ENCODE assay signal across 5 fruit fly cellular contexts in genomic region chr3L:8656725-8657428, dm6.
TF ChIP-seq lines count a peak whose summit lies in the region.

No protein-coding gene starts in this region.

- no peak for TF ChIP-seq CTCF in whole organism, embryonic (GFP tag; optimal IDR thresholded peaks at IDR 0.05; lab: Kevin White, UChicago)

TF ChIP-seq in whole organism, adult, 20 proteins besides CTCF, POLR2A, EP300 and RAD21:
- peak; percentile 48 for TF ChIP-seq toe (GFP tag; optimal IDR thresholded peaks at IDR 0.05; lab: Kevin White, UChicago)
- no peak for TF ChIP-seq pad (GFP tag; optimal IDR thresholded peaks at IDR 0.05; lab: Kevin White, UChicago)
- TF ChIP-seq CG7045 (GFP tag; optimal IDR thresholded peaks at IDR 0.05; lab: Kevin White, UChicago): no peak
- no peak for TF ChIP-seq Crg-1 (GFP tag; optimal IDR thresholded peaks at IDR 0.05; lab: Kevin White, UChicago)
- no peak for TF ChIP-seq CG12768 (GFP tag; optimal IDR thresholded peaks at IDR 0.05; lab: Kevin White, UChicago)
- TF ChIP-seq cnc (optimal IDR thresholded peaks at IDR 0.05; lab: Kevin White, UChicago): no peak
- no peak for TF ChIP-seq cic (GFP tag; optimal IDR thresholded peaks at IDR 0.05; lab: Kevin White, UChicago)
- TF ChIP-seq kay (GFP tag; lab: Kevin White, UChicago; ENCODE audit: borderline replicate concordance): peak; percentile 21
- TF ChIP-seq CG14711 (tag; optimal IDR thresholded peaks at IDR 0.05; lab: Kevin White, UChicago): no peak
TF ChIP-seq in whole organism, adult: peak in this region for 2.

TF ChIP-seq in whole organism, embryonic, 481 proteins besides CTCF, POLR2A, EP300 and RAD21:
- TF ChIP-seq luna (GFP tag; optimal IDR thresholded peaks at IDR 0.05; lab: Kevin White, UChicago) (no peak), dm (GFP tag; optimal IDR thresholded peaks at IDR 0.05; lab: Kevin White, UChicago) (no peak), pnt (GFP tag; optimal IDR thresholded peaks at IDR 0.05; lab: Kevin White, UChicago) (no peak), CG2875 (GFP tag; optimal IDR thresholded peaks at IDR 0.05; lab: Kevin White, UChicago) (no peak), CG11398 (GFP tag; optimal IDR thresholded peaks at IDR 0.05; lab: Kevin White, UChicago) (no peak), oc (tag; optimal IDR thresholded peaks at IDR 0.05; lab: Kevin White, UChicago) (no peak), phol (tag; optimal IDR thresholded peaks at IDR 0.05; lab: Kevin White, UChicago) (no peak), org-1 (GFP tag; optimal IDR thresholded peaks at IDR 0.05; lab: Kevin White, UChicago) (no peak), Dip2 (GFP tag; IDR thresholded peaks at IDR 0.05; lab: Robert Waterston, UW) (no peak), CG6813 (GFP tag; optimal IDR thresholded peaks at IDR 0.05; lab: Kevin White, UChicago) (no peak), CG4707 (GFP tag; optimal IDR thresholded peaks at IDR 0.05; lab: Kevin White, UChicago) (no peak), ttk (GFP tag; IDR thresholded peaks at IDR 0.05; lab: Robert Waterston, UW) (no peak), CG7963 (GFP tag; IDR thresholded peaks at IDR 0.05; lab: Robert Waterston, UW; ENCODE audit: partially characterized antibody) (no peak), exex (tag; optimal IDR thresholded peaks at IDR 0.05; lab: Kevin White, UChicago) (no peak), lbe (GFP tag; optimal IDR thresholded peaks at IDR 0.05; lab: Kevin White, UChicago) (peak; percentile 73), nom (GFP tag; optimal IDR thresholded peaks at IDR 0.05; lab: Kevin White, UChicago) (peak; percentile 65), ewg (GFP tag; optimal IDR thresholded peaks at IDR 0.05; lab: Kevin White, UChicago) (no peak), gsb (GFP tag; IDR thresholded peaks at IDR 0.05; lab: Robert Waterston, UW) (peak; percentile 6; the same call in 1 of the 2 replicates), corto (GFP tag; optimal IDR thresholded peaks at IDR 0.05; lab: Kevin White, UChicago) (peak; percentile 1), Bteb2 (GFP tag; optimal IDR thresholded peaks at IDR 0.05; lab: Kevin White, UChicago) (no peak), repo (GFP tag; optimal IDR thresholded peaks at IDR 0.05; lab: Kevin White, UChicago) (no peak)

TF ChIP-seq in whole organism, prepupa, 60 proteins besides CTCF, POLR2A, EP300 and RAD21 (continues in another document):
- peak; percentile 95 for TF ChIP-seq cyc (GFP tag; optimal IDR thresholded peaks at IDR 0.05; lab: Kevin White, UChicago)
- TF ChIP-seq CG8319 (GFP tag; optimal IDR thresholded peaks at IDR 0.05; lab: Kevin White, UChicago): peak; percentile 93
- peak; percentile 69 for TF ChIP-seq fd85E (GFP tag; optimal IDR thresholded peaks at IDR 0.05; lab: Kevin White, UChicago)
- no peak for TF ChIP-seq CG32006 (GFP tag; optimal IDR thresholded peaks at IDR 0.05; lab: Kevin White, UChicago)
- no peak for TF ChIP-seq CG1621 (tag; optimal IDR thresholded peaks at IDR 0.05; lab: Kevin White, UChicago)
- TF ChIP-seq Sox15 (GFP tag; optimal IDR thresholded peaks at IDR 0.05; lab: Kevin White, UChicago): peak; percentile 97
- TF ChIP-seq CG10669 (GFP tag; optimal IDR thresholded peaks at IDR 0.05; lab: Kevin White, UChicago): peak; percentile 81
- TF ChIP-seq dsx (GFP tag; optimal IDR thresholded peaks at IDR 0.05; lab: Kevin White, UChicago; ENCODE audit: poor library complexity, severe bottlenecking): peak; percentile 52
- TF ChIP-seq OdsH (GFP tag; optimal IDR thresholded peaks at IDR 0.05; lab: Kevin White, UChicago): peak; percentile 93
- TF ChIP-seq CG11902 (GFP tag; optimal IDR thresholded peaks at IDR 0.05; lab: Kevin White, UChicago): peak; percentile 97
- TF ChIP-seq CG31627 (GFP tag; optimal IDR thresholded peaks at IDR 0.05; lab: Kevin White, UChicago): peak; percentile 97
- peak; percentile 95 for TF ChIP-seq esn (GFP tag; optimal IDR thresholded peaks at IDR 0.05; lab: Kevin White, UChicago)
- no peak for TF ChIP-seq Hr38 (GFP tag; optimal IDR thresholded peaks at IDR 0.05; lab: Kevin White, UChicago)
- TF ChIP-seq Hr39 (GFP tag; optimal IDR thresholded peaks at IDR 0.05; lab: Kevin White, UChicago): peak; percentile 96
- peak; percentile 72 for TF ChIP-seq CG6808 (GFP tag; optimal IDR thresholded peaks at IDR 0.05; lab: Kevin White, UChicago)
- no peak for TF ChIP-seq eg (GFP tag; IDR thresholded peaks at IDR 0.05; lab: Robert Waterston, UW)
- TF ChIP-seq CG34406 (GFP tag; optimal IDR thresholded peaks at IDR 0.05; lab: Kevin White, UChicago): peak; percentile 96
- TF ChIP-seq CG8119 (GFP tag; IDR thresholded peaks at IDR 0.05; lab: Robert Waterston, UW): no peak
- TF ChIP-seq Eip75B (GFP tag; optimal IDR thresholded peaks at IDR 0.05; lab: Kevin White, UChicago): peak; percentile 85
- peak; percentile 90 for TF ChIP-seq CG6792 (GFP tag; optimal IDR thresholded peaks at IDR 0.05; lab: Kevin White, UChicago)
- TF ChIP-seq CG3919 (GFP tag; optimal IDR thresholded peaks at IDR 0.05; lab: Kevin White, UChicago): peak; percentile 93
- peak; percentile 89 for TF ChIP-seq svp (GFP tag; lab: Kevin White, UChicago)

TF ChIP-seq in whole organism, pupa, 21 proteins besides CTCF, POLR2A, EP300 and RAD21:
- TF ChIP-seq D1 (tag; optimal IDR thresholded peaks at IDR 0.05; lab: Kevin White, UChicago) (peak; percentile 29), Snoo (tag; optimal IDR thresholded peaks at IDR 0.05; lab: Kevin White, UChicago) (peak; percentile 86), gl (tag; optimal IDR thresholded peaks at IDR 0.05; lab: Kevin White, UChicago) (no peak), Pif1B (GFP tag; optimal IDR thresholded peaks at IDR 0.05; lab: Kevin White, UChicago) (peak; percentile 90), Pif1A (GFP tag; optimal IDR thresholded peaks at IDR 0.05; lab: Kevin White, UChicago) (peak; percentile 87), CG8159 (tag; optimal IDR thresholded peaks at IDR 0.05; lab: Kevin White, UChicago) (peak; percentile 92), CG34367 (tag; optimal IDR thresholded peaks at IDR 0.05; lab: Kevin White, UChicago) (peak; percentile 42), Ets98B (GFP tag; IDR thresholded peaks at IDR 0.05; lab: Robert Waterston, UW) (no peak), CG15710 (tag; optimal IDR thresholded peaks at IDR 0.05; lab: Kevin White, UChicago) (peak; percentile 89), CG10348 (GFP tag; IDR thresholded peaks at IDR 0.05; lab: Robert Waterston, UW) (no peak), CG17806 (tag; optimal IDR thresholded peaks at IDR 0.05; lab: Kevin White, UChicago) (peak; percentile 51), CG9948 (tag; optimal IDR thresholded peaks at IDR 0.05; lab: Kevin White, UChicago) (peak; percentile 49), CG4496 (GFP tag; IDR thresholded peaks at IDR 0.05; lab: Robert Waterston, UW) (no peak)

TF ChIP-seq in whole organism, wandering third instar larva, 38 proteins besides CTCF, POLR2A, EP300 and RAD21 (continues in another document):
- peak; percentile 92 for TF ChIP-seq h (GFP tag; optimal IDR thresholded peaks at IDR 0.05; lab: Kevin White, UChicago)
- no peak for TF ChIP-seq Dif (GFP tag; optimal IDR thresholded peaks at IDR 0.05; lab: Kevin White, UChicago; ENCODE audit: partially characterized antibody)
- TF ChIP-seq ey (GFP tag; optimal IDR thresholded peaks at IDR 0.05; lab: Kevin White, UChicago): peak; percentile 90
- TF ChIP-seq fru (GFP tag; optimal IDR thresholded peaks at IDR 0.05; lab: Kevin White, UChicago): peak; percentile 92
- no peak for TF ChIP-seq Vsx2 (GFP tag; optimal IDR thresholded peaks at IDR 0.05; lab: Kevin White, UChicago; ENCODE audit: partially characterized antibody)
- peak; percentile 91 for TF ChIP-seq rgr (GFP tag; optimal IDR thresholded peaks at IDR 0.05; lab: Kevin White, UChicago)
- TF ChIP-seq lola (GFP tag; optimal IDR thresholded peaks at IDR 0.05; lab: Kevin White, UChicago): no peak
- no peak for TF ChIP-seq Mio (GFP tag; optimal IDR thresholded peaks at IDR 0.05; lab: Kevin White, UChicago)
- TF ChIP-seq GATAd (GFP tag; optimal IDR thresholded peaks at IDR 0.05; lab: Kevin White, UChicago): no peak
- no peak for TF ChIP-seq Jra (GFP tag; optimal IDR thresholded peaks at IDR 0.05; lab: Kevin White, UChicago)
- TF ChIP-seq psq (GFP tag; optimal IDR thresholded peaks at IDR 0.05; lab: Kevin White, UChicago): peak; percentile 85
- TF ChIP-seq dsf (GFP tag; optimal IDR thresholded peaks at IDR 0.05; lab: Kevin White, UChicago; ENCODE audit: borderline replicate concordance): peak; percentile 41
- TF ChIP-seq Hr83 (GFP tag; optimal IDR thresholded peaks at IDR 0.05; lab: Kevin White, UChicago; ENCODE audit: poor library complexity, severe bottlenecking): no peak
- TF ChIP-seq woc (GFP tag; optimal IDR thresholded peaks at IDR 0.05; lab: Kevin White, UChicago): peak; percentile 73
- TF ChIP-seq pan (optimal IDR thresholded peaks at IDR 0.05; lab: Kevin White, UChicago): no peak
- no peak for TF ChIP-seq tai (GFP tag; optimal IDR thresholded peaks at IDR 0.05; lab: Kevin White, UChicago)
- peak; percentile 54 for TF ChIP-seq Rel (GFP tag; optimal IDR thresholded peaks at IDR 0.05; lab: Kevin White, UChicago)
- TF ChIP-seq Rel (tag; optimal IDR thresholded peaks at IDR 0.05; lab: Kevin White, UChicago): no peak
- TF ChIP-seq sv (GFP tag; optimal IDR thresholded peaks at IDR 0.05; lab: Kevin White, UChicago): no peak
- no peak for TF ChIP-seq usp (GFP tag; optimal IDR thresholded peaks at IDR 0.05; lab: Kevin White, UChicago)
- peak; percentile 75 for TF ChIP-seq sage (GFP tag; optimal IDR thresholded peaks at IDR 0.05; lab: Kevin White, UChicago)
- no peak for TF ChIP-seq Abd-B (GFP tag; optimal IDR thresholded peaks at IDR 0.05; lab: Kevin White, UChicago)
- TF ChIP-seq br (GFP tag; optimal IDR thresholded peaks at IDR 0.05; lab: Kevin White, UChicago): peak; percentile 88
- TF ChIP-seq Hnf4 (GFP tag; optimal IDR thresholded peaks at IDR 0.05; lab: Kevin White, UChicago): peak; percentile 62
- TF ChIP-seq dl (GFP tag; optimal IDR thresholded peaks at IDR 0.05; lab: Kevin White, UChicago; ENCODE audit: insufficient read depth in 1 of 2, partially characterized antibody in 2 of 2): no peak
- no peak for TF ChIP-seq CrebA (GFP tag; optimal IDR thresholded peaks at IDR 0.05; lab: Kevin White, UChicago; ENCODE audit: borderline replicate concordance)
- peak; percentile 73 for TF ChIP-seq CG9705 (GFP tag; optimal IDR thresholded peaks at IDR 0.05; lab: Kevin White, UChicago)
- TF ChIP-seq foxo (GFP tag; optimal IDR thresholded peaks at IDR 0.05; lab: Kevin White, UChicago): peak; percentile 23 to 88
- TF ChIP-seq Hr78 (GFP tag; optimal IDR thresholded peaks at IDR 0.05; lab: Kevin White, UChicago): no peak
- TF ChIP-seq N (GFP tag; optimal IDR thresholded peaks at IDR 0.05; lab: Kevin White, UChicago): no peak
- TF ChIP-seq HLH106 (tag; optimal IDR thresholded peaks at IDR 0.05; lab: Kevin White, UChicago): peak; percentile 90
- TF ChIP-seq jim (GFP tag; optimal IDR thresholded peaks at IDR 0.05; lab: Kevin White, UChicago): peak; percentile 53
- TF ChIP-seq Dfd (GFP tag; optimal IDR thresholded peaks at IDR 0.05; lab: Kevin White, UChicago): no peak
- peak; percentile 93 for TF ChIP-seq Sp1 (GFP tag; optimal IDR thresholded peaks at IDR 0.05; lab: Kevin White, UChicago)
- peak; percentile 65 for TF ChIP-seq CG32264 (GFP tag; optimal IDR thresholded peaks at IDR 0.05; lab: Kevin White, UChicago)
